Worm (Caenorhabditis elegans) whole organism, mixed stage, embryonic: ENCODE results near the gene F58E6.13.

Experiments
- blmp-1 ChIP-seq: fragments of 150-350 bp; optimal IDR thresholded peaks from 2 replicates; lab custom pipeline; 2014; ENCODE audit warnings: missing biosample characterization, missing genetic modification characterization
- elt-1 ChIP-seq: sonication (generic microtip); optimal IDR thresholded peaks from 2 replicates; lab custom pipeline; 2017; ENCODE audit warnings: missing genetic modification characterization, mild to moderate bottlenecking, missing compliant biosample characterization, antibody characterized with exemption, moderate library complexity, borderline replicate concordance; ENCODE audit not compliant: insufficient read depth
- lsy-2 ChIP-seq: fragments of 150-350 bp; optimal IDR thresholded peaks from 2 replicates; lab custom pipeline; 2014; ENCODE audit warnings: missing biosample characterization, missing genetic modification characterization
- pha-4 ChIP-seq: fragments of 150-350 bp; optimal IDR thresholded peaks from 2 replicates; lab custom pipeline; 2018; ENCODE audit warnings: missing biosample characterization, missing genetic modification reagents, missing genetic modification characterization
- snpc-4 ChIP-seq: fragments of 150-350 bp; optimal IDR thresholded peaks from 2 replicates; lab custom pipeline; 2014; ENCODE audit warnings: missing biosample characterization, missing genetic modification characterization
- zip-8 ChIP-seq: fragments of 150-350 bp; optimal IDR thresholded peaks from 2 replicates; lab custom pipeline; 2014; ENCODE audit warnings: missing biosample characterization, missing genetic modification characterization

DNA sequence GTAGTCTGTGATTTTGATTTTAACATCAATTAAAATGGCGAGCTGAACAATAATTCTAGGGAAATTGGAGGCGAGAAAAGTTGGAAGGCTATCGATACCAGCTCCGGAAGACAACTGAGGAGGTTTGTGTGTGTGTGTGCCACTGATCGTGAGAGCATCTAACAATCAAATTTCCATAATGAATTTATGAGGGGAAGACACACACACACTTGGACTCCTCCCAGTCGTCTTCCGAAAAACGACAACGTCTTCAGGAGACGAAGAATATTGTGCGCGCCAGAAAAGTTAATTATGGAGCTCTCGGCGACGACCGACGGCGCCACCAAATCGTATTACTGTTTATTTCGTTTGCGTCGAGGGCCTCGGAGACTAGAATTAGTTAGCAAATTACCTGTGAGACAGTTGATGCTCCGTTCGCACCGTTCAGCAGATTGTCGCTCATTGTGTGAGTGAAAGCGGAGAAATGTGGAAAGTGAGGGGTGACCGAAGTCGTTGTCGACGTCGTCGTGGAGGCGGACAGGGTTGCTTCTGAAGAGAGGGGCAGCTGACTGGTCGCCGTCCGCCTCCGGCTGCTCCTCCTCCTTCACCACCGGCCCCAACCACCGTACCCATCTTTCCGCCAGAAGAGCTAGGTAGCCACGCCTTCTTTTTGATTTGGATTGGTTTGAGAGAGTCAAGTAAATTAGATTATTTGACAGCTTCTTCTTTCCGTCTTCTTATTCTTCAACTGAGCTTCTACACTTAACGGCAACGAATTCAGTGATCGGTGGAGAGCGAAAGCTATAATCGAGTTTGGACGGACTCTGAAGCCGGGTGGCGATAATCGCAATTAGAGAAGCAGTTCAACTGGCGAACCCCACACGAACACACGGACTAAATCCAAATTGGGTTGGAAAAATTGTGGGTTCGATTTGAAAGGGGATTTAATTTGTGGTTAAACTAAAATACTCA is 24.1 kb downstream of the F58E6.13 start, which contains the start of gene unc-42:
- no peak for TF ChIP-seq elt-1 (tag; lab: Kevin White, UChicago)
- TF ChIP-seq blmp-1 (tag; lab: Kevin White, UChicago), result no peak
- TF ChIP-seq zip-8 (tag; lab: Kevin White, UChicago), result no peak
- no peak for TF ChIP-seq snpc-4
- TF ChIP-seq lsy-2 (tag; lab: Kevin White, UChicago), result no peak
- TF ChIP-seq pha-4 (tag; lab: Kevin White, UChicago), result no peak
